Worm (Caenorhabditis elegans) whole organism, L4 larva: ENCODE data around the gene F33G12.7.

Experiments used
- F44E2.7 ChIP-seq: fragments of 200-800 bp; sonication (Bioruptor generic); IDR thresholded peaks from 2 replicates; pipeline ENCODE4 v2.1.2; 2022; ENCODE audit warnings: missing genetic modification characterization, missing compliant biosample characterization
- aly-2 ChIP-seq: sonication (generic microtip); optimal IDR thresholded peaks from 2 replicates; lab custom pipeline; 2018; ENCODE audit warnings: missing biosample characterization, missing genetic modification characterization
- fkh-10 ChIP-seq: fragments of 150-350 bp; optimal IDR thresholded peaks from 2 replicates; lab custom pipeline; 2014; ENCODE audit warnings: missing biosample characterization, missing genetic modification reagents, missing genetic modification characterization
- mdl-1 ChIP-seq, 2 experiments: fragments of 150-350 bp in 1 of 2; sonication (generic microtip) in 1 of 2; optimal IDR thresholded peaks; 2 replicates each; lab custom pipeline; 2014 to 2017; ENCODE audit warnings: missing biosample characterization in 2 of 2, missing genetic modification characterization in 2 of 2
- nhr-237 ChIP-seq: sonication (generic microtip); optimal IDR thresholded peaks from 2 replicates; lab custom pipeline; 2017; ENCODE audit warnings: missing biosample characterization, missing genetic modification characterization
- pqm-1 ChIP-seq: sonication (generic microtip); optimal IDR thresholded peaks from 2 replicates; lab custom pipeline; 2017; ENCODE audit warnings: missing biosample characterization, missing genetic modification characterization
- snpc-4 ChIP-seq: fragments of 150-350 bp; optimal IDR thresholded peaks from 2 replicates; lab custom pipeline; 2014; ENCODE audit warnings: missing biosample characterization, missing genetic modification characterization

- TF ChIP-seq F44E2.7 (GFP tag; lab: Robert Waterston, UW) (no peak), snpc-4 (tag; lab: Kevin White, UChicago) (no peak), pqm-1 (tag; lab: Kevin White, UChicago) (no peak), fkh-10 (GFP tag; lab: Kevin White, UChicago) (peak; percentile 9), mdl-1 (tag; optimal IDR thresholded peaks at IDR 0.05; lab: Kevin White, UChicago) (no peak), nhr-237 (tag; lab: Kevin White, UChicago) (no peak), aly-2 (no peak)
Observed at ce11 chrII:5042381-5042930, 2.0 kb upstream of the F33G12.7 start.
